Worm (Caenorhabditis elegans): ENCODE results near the gene srm-6.

- TF ChIP-seq ets-7 (tag; optimal IDR thresholded peaks at IDR 0.05) = no peak
- TF ChIP-seq ama-1 (optimal IDR thresholded peaks at IDR 0.05) = no peak
- TF ChIP-seq flt-1 (GFP tag; IDR thresholded peaks at IDR 0.05) = no peak
- no peak for TF ChIP-seq hnd-1 (tag; optimal IDR thresholded peaks at IDR 0.05)
Observed at ce11 chrV:14380242-14380641, 43.5 kb downstream of the srm-6 start.
